Worm (Caenorhabditis elegans): ENCODE measurements around the gene Y53G8AR.9.
"Not testable (repeated sequence)": the region's sequence is repeated elsewhere in the genome, so short reads cannot be mapped to it uniquely, and the experiment has no call there.

DNA sequence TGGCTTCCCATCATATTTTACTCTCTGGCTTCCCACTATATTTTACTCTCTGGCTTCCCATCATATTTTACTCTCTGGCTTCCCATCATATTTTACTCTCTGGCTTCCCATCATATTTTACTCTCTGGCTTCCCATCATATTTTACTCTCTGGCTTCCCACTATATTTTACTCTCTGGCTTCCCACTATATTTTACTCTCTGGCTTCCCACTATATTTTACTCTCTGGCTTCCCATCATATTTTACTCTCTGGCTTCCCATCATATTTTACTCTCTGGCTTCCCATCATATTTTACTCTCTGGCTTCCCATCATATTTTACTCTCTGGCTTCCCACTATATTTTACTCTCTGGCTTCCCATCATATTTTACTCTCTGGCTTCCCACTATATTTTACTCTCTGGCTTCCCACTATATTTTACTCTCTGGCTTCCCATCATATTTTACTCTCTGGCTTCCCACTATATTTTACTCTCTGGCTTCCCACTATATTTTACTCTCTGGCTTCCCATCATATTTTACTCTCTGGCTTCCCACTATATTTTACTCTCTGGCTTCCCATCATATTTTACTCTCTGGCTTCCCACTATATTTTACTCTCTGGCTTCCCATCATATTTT, 14.0 kb upstream of the Y53G8AR.9 start:
- not testable (repeated sequence) for TF ChIP-seq dmd-4 (tag; optimal IDR thresholded peaks at IDR 0.05; ENCODE audit: borderline replicate concordance); npax-4 (tag; optimal IDR thresholded peaks at IDR 0.05); ref-2 (tag; optimal IDR thresholded peaks at IDR 0.05); eyg-1 (tag; optimal IDR thresholded peaks at IDR 0.05); pqm-1 (tag; optimal IDR thresholded peaks at IDR 0.05); pros-1 (tag; optimal IDR thresholded peaks at IDR 0.05); fkh-10 (GFP tag; optimal IDR thresholded peaks at IDR 0.05)

Measured in whole organism, late embryonic.